Worm (Caenorhabditis elegans) whole organism, early embryonic: ENCODE results near the gene gly-9.

Experiments used
- ama-1 ChIP-seq: fragments of 150-350 bp; optimal IDR thresholded peaks from 2 replicates; lab custom pipeline; 2014
- ceh-13 ChIP-seq: fragments of 200-800 bp; sonication (Bioruptor generic); optimal IDR thresholded peaks from 2 replicates; lab custom pipeline; 2018; ENCODE audit warnings: mild to moderate bottlenecking, missing genetic modification characterization, missing compliant biosample characterization
- flt-1 ChIP-seq: fragments of 200-800 bp; sonication (Bioruptor generic); IDR thresholded peaks from 2 replicates; pipeline ENCODE4 v1.3.6; 2022; ENCODE audit warnings: missing genetic modification characterization, missing compliant biosample characterization
- scrt-1 ChIP-seq: fragments of 200-800 bp; sonication (Bioruptor generic); IDR thresholded peaks from 2 replicates; pipeline ENCODE4 v1.3.6; 2022; ENCODE audit warnings: missing genetic modification characterization, missing compliant biosample characterization
- tbx-11 ChIP-seq: fragments of 200-800 bp; sonication (Bioruptor generic); IDR thresholded peaks from 2 replicates; pipeline ENCODE4 v1.3.6; 2022; ENCODE audit warnings: missing genetic modification characterization, missing compliant biosample characterization
- tbx-37 ChIP-seq: fragments of 200-800 bp; sonication (Bioruptor generic); conservative IDR thresholded peaks from 2 replicates; pipeline ENCODE4 v1.3.6; 2022; ENCODE audit warnings: missing genetic modification reagents, missing genetic modification characterization, missing compliant biosample characterization

DNA sequence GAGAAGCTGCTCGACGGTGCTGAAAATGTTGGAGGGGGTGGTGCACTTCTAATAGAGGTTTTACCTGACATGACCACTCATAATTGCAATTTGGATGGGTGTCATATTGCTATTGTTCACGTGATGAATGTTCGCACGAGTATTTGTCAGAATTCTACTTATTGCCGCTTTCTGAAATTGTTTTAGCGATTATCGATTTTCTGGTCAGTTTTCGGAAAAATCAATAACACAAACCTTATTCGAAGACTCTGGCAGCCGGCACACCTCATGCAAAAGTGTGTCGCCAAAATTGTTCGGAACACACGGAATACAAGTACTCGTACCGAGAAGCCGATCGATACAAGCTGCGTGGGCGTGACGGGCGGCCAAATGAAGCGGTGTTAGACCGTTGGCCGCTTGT is 2.1 kb downstream of the gly-9 start:
- TF ChIP-seq scrt-1 (GFP tag; lab: Robert Waterston, UW), result no peak
- no peak for TF ChIP-seq flt-1 (GFP tag; lab: Robert Waterston, UW)
- TF ChIP-seq ceh-13 (GFP tag; lab: Kevin White, UChicago), result no peak
- no peak for TF ChIP-seq tbx-11 (GFP tag; lab: Robert Waterston, UW)
- TF ChIP-seq tbx-37 (GFP tag; lab: Robert Waterston, UW), result no peak
- no peak for TF ChIP-seq ama-1 (lab: Kevin White, UChicago)
